Worm (Caenorhabditis elegans) whole organism, late embryonic: Measurements from ENCODE around the gene ippk-1.

Experiments used
- K02D7.2 ChIP-seq: sonication (generic microtip); optimal IDR thresholded peaks from 2 replicates; lab custom pipeline; 2017; ENCODE audit warnings: mild to moderate bottlenecking, missing genetic modification characterization, missing compliant biosample characterization
- ceh-14 ChIP-seq: sonication (generic microtip); optimal IDR thresholded peaks from 2 replicates; lab custom pipeline; 2016; ENCODE audit warnings: missing genotype, missing genetic modification characterization, missing compliant biosample characterization
- nfya-1 ChIP-seq: sonication (generic microtip); optimal IDR thresholded peaks from 2 replicates; lab custom pipeline; 2017; ENCODE audit warnings: missing genetic modification characterization, mild to moderate bottlenecking, missing compliant biosample characterization, antibody characterized with exemption, moderate library complexity
- unc-86 ChIP-seq: sonication (generic microtip); optimal IDR thresholded peaks from 2 replicates; lab custom pipeline; 2016; ENCODE audit warnings: missing genetic modification characterization, missing compliant biosample characterization

DNA sequence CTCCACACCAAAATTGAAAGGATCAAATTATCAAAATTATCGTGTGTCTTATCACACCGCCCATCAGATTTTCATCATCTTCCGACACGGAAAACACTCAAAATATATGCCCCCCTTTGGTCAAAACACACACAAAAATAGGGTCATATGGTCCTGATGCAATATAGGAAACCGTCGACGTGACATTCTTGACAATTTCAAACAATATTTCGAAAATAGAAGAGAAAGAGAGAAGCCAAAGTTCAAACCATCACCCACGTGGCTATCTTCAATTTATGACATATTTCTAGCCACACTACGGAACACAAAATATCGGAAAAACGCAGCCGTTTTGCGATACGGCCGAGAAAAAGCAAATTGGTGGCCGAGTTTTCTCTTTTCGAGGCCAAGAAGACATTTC, 7.9 kb downstream of the ippk-1 start:
- TF ChIP-seq nfya-1 (tag; lab: Kevin White, UChicago), result no peak
- no peak for TF ChIP-seq ceh-14 (tag; lab: Kevin White, UChicago)
- no peak for TF ChIP-seq unc-86
- TF ChIP-seq K02D7.2 (tag; lab: Kevin White, UChicago), result no peak
